Fruit fly (Drosophila melanogaster) whole organism, adult: ENCODE data around the gene pigs.

Experiments used
- CG11617 ChIP-seq: fragments of 200-800 bp; sonication (Bioruptor generic); optimal IDR thresholded peaks from 2 replicates; lab custom pipeline; 2017; ENCODE audit warnings: mild to moderate bottlenecking, missing biosample characterization, missing genetic modification reagents, missing genetic modification characterization
- CG12768 ChIP-seq: fragments of 200-800 bp; sonication (Bioruptor generic); optimal IDR thresholded peaks from 2 replicates; lab custom pipeline; 2017; ENCODE audit warnings: missing biosample characterization, missing genetic modification characterization, mild to moderate bottlenecking, moderate library complexity, missing genetic modification reagents
- CG14711 ChIP-seq: fragments of 200-800 bp; sonication (Bioruptor generic); optimal IDR thresholded peaks from 2 replicates; lab custom pipeline; 2018; ENCODE audit warnings: missing biosample characterization, mild to moderate bottlenecking, missing genetic modification characterization, moderate library complexity
- CG1620 ChIP-seq: fragments of 200-800 bp; sonication (Bioruptor generic); optimal IDR thresholded peaks from 2 replicates; lab custom pipeline; 2016; ENCODE audit warnings: missing biosample characterization, missing genetic modification characterization
- CG33017 ChIP-seq: fragments of 200-800 bp; sonication (Bioruptor generic); optimal IDR thresholded peaks from 2 replicates; lab custom pipeline; 2018; ENCODE audit warnings: missing biosample characterization, mild to moderate bottlenecking, missing genetic modification characterization, moderate library complexity
- CG5204 ChIP-seq: fragments of 200-800 bp; sonication (Bioruptor generic); optimal IDR thresholded peaks from 2 replicates; lab custom pipeline; 2016; ENCODE audit warnings: missing biosample characterization, missing genetic modification characterization
- CG7045 ChIP-seq: fragments of 200-800 bp; sonication (Bioruptor generic); optimal IDR thresholded peaks from 2 replicates; lab custom pipeline; 2017; ENCODE audit warnings: missing biosample characterization, mild to moderate bottlenecking, missing genetic modification characterization
- CG7101 ChIP-seq: fragments of 200-800 bp; sonication (Bioruptor generic); optimal IDR thresholded peaks from 2 replicates; lab custom pipeline; 2018; ENCODE audit warnings: missing biosample characterization, mild to moderate bottlenecking, missing genetic modification characterization, moderate library complexity
- Clk ChIP-seq: fragments of 200-800 bp; sonication (Bioruptor generic); optimal IDR thresholded peaks from 2 replicates; lab custom pipeline; 2017; ENCODE audit warnings: missing biosample characterization, missing genetic modification characterization
- Crg-1 ChIP-seq: fragments of 200-800 bp; sonication (Bioruptor generic); optimal IDR thresholded peaks from 2 replicates; lab custom pipeline; 2016; ENCODE audit warnings: missing biosample characterization, missing genetic modification characterization
- Hr96 ChIP-seq: fragments of 200-800 bp; sonication (Bioruptor generic); optimal IDR thresholded peaks from 2 replicates; lab custom pipeline; 2016; ENCODE audit warnings: missing biosample characterization, missing genetic modification characterization
- Mnt ChIP-seq: fragments of 200-800 bp; sonication (Bioruptor generic); optimal IDR thresholded peaks from 2 replicates; lab custom pipeline; 2016; ENCODE audit warnings: missing biosample characterization, mild to moderate bottlenecking, missing genetic modification characterization
- bab1 ChIP-seq: fragments of 200-800 bp; sonication (Bioruptor generic); optimal IDR thresholded peaks from 3 replicates; lab custom pipeline; 2019; ENCODE audit warnings: missing biosample characterization, mild to moderate bottlenecking, missing genetic modification characterization, moderate library complexity
- cic ChIP-seq: fragments of 200-800 bp; sonication (Bioruptor generic); optimal IDR thresholded peaks from 2 replicates; lab custom pipeline; 2017; ENCODE audit warnings: missing biosample characterization, mild to moderate bottlenecking, missing genetic modification characterization, moderate library complexity
- cnc ChIP-seq, 2 experiments: fragments of >200 bp; optimal IDR thresholded peaks; 2 replicates each; lab custom pipeline; 2017
- kay ChIP-seq: fragments of 200-800 bp; sonication (Bioruptor generic); peaks from one replicate; lab custom pipeline; 2016; ENCODE audit warnings: missing biosample characterization, missing genetic modification characterization, borderline replicate concordance
- ovo ChIP-seq: fragments of 200-800 bp; sonication (Bioruptor generic); optimal IDR thresholded peaks from 2 replicates; lab custom pipeline; 2016; ENCODE audit warnings: missing biosample characterization, missing genetic modification characterization
- pad ChIP-seq: fragments of 200-800 bp; sonication (Bioruptor generic); optimal IDR thresholded peaks from 3 replicates; lab custom pipeline; 2017; ENCODE audit warnings: missing biosample characterization, missing genetic modification characterization, mild to moderate bottlenecking, moderate library complexity, missing genetic modification reagents
- tj ChIP-seq: fragments of 200-800 bp; sonication (Bioruptor generic); optimal IDR thresholded peaks from 3 replicates; lab custom pipeline; 2017; ENCODE audit warnings: missing biosample characterization, mild to moderate bottlenecking, missing genetic modification characterization, moderate library complexity
- toe ChIP-seq: fragments of 200-800 bp; sonication (Bioruptor generic); optimal IDR thresholded peaks from 2 replicates; lab custom pipeline; 2016; ENCODE audit warnings: missing biosample characterization, missing genetic modification characterization

pigs gene

dm6 chrX:6678635-6679501 is 79.0 kb downstream of the pigs start, which contains the start of gene ND-ASHI:
ND-ASHI (minus strand) TSS chrX:6679118.
- TF ChIP-seq Clk (GFP tag; lab: Kevin White, UChicago): peak; percentile 77
- TF ChIP-seq Crg-1 (GFP tag; lab: Kevin White, UChicago): peak; percentile 85
- TF ChIP-seq Mnt: peak; percentile 79
- peak; percentile 89 for TF ChIP-seq pad (GFP tag; lab: Kevin White, UChicago)
- peak; percentile 97 for TF ChIP-seq tj (GFP tag; lab: Kevin White, UChicago)
- TF ChIP-seq CG11617 (GFP tag; lab: Kevin White, UChicago): peak; percentile 88
- no peak for TF ChIP-seq CG5204 (GFP tag; lab: Kevin White, UChicago)
- no peak for TF ChIP-seq cnc (optimal IDR thresholded peaks at IDR 0.05; lab: Kevin White, UChicago)
- TF ChIP-seq bab1 (GFP tag; lab: Kevin White, UChicago): peak; percentile 89
- TF ChIP-seq CG1620: peak; percentile 83
- TF ChIP-seq Hr96 (GFP tag; lab: Kevin White, UChicago): no peak
- peak; percentile 91 for TF ChIP-seq CG33017 (tag; lab: Kevin White, UChicago)
- TF ChIP-seq kay (GFP tag; lab: Kevin White, UChicago): no peak
- peak; percentile 30 for TF ChIP-seq ovo (GFP tag; lab: Kevin White, UChicago)
- TF ChIP-seq CG7101 (tag; lab: Kevin White, UChicago): peak; percentile 95
- peak; percentile 75 for TF ChIP-seq cic
- TF ChIP-seq CG12768 (GFP tag; lab: Kevin White, UChicago): peak; percentile 95
- peak; percentile 88 for TF ChIP-seq CG14711 (tag; lab: Kevin White, UChicago)
- TF ChIP-seq CG7045 (GFP tag; lab: Kevin White, UChicago): peak; percentile 87

dm6 chrX:6679502-6679810 is 79.6 kb downstream of the pigs start:
- no peak for TF ChIP-seq CG11617 (GFP tag; lab: Kevin White, UChicago)
- TF ChIP-seq CG33017 (tag; lab: Kevin White, UChicago): no peak
- no peak for TF ChIP-seq Hr96 (GFP tag; lab: Kevin White, UChicago)
- TF ChIP-seq Clk (GFP tag; lab: Kevin White, UChicago): no peak
- no peak for TF ChIP-seq CG14711 (tag; lab: Kevin White, UChicago)
- no peak for TF ChIP-seq bab1 (GFP tag; lab: Kevin White, UChicago)
- TF ChIP-seq pad (GFP tag; lab: Kevin White, UChicago): peak; percentile 46
- no peak for TF ChIP-seq toe (GFP tag; lab: Kevin White, UChicago)
- TF ChIP-seq CG7045 (GFP tag; lab: Kevin White, UChicago): no peak
- TF ChIP-seq Mnt: peak; percentile 59
- no peak for TF ChIP-seq kay (GFP tag; lab: Kevin White, UChicago)
- no peak for TF ChIP-seq ovo (GFP tag; lab: Kevin White, UChicago)
- TF ChIP-seq CG12768 (GFP tag; lab: Kevin White, UChicago): no peak
- TF ChIP-seq Crg-1 (GFP tag; lab: Kevin White, UChicago): no peak
- TF ChIP-seq CG1620: no peak
- no peak for TF ChIP-seq tj (GFP tag; lab: Kevin White, UChicago)
- TF ChIP-seq cic: peak; percentile 28
- TF ChIP-seq CG5204 (GFP tag; lab: Kevin White, UChicago): no peak
- TF ChIP-seq CG7101 (tag; lab: Kevin White, UChicago): no peak
- TF ChIP-seq cnc (optimal IDR thresholded peaks at IDR 0.05; lab: Kevin White, UChicago): no peak

DNA sequence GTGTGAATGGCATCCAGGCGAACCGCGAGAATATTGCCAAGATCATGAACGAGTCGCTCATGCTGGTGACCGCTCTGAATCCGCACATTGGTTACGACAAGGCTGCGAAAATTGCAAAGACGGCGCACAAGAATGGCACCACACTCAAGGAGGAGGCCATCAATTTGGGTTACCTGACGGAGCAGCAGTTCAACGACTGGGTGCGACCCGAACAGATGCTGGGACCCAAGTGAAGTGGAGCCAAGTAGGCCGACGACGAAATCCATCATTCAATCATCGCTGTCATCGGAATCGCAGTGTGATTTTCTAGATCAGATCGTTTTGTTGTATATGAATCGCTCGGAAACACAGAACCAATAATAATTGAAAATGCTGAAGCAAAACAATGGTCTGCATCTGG is 81.6 kb downstream of the pigs start, which contains the start of gene Fum2:
Gene Fum2 (plus strand): TSS at position 301 of the 400 bp plus-strand sequence.
- TF ChIP-seq tj (GFP tag; lab: Kevin White, UChicago): no peak
- no peak for TF ChIP-seq CG12768 (GFP tag; lab: Kevin White, UChicago)
- TF ChIP-seq CG33017 (tag; lab: Kevin White, UChicago): no peak
- no peak for TF ChIP-seq CG7101 (tag; lab: Kevin White, UChicago)
- TF ChIP-seq Mnt: no peak
- no peak for TF ChIP-seq bab1 (GFP tag; lab: Kevin White, UChicago)
- no peak for TF ChIP-seq CG14711 (tag; lab: Kevin White, UChicago)

DNA sequence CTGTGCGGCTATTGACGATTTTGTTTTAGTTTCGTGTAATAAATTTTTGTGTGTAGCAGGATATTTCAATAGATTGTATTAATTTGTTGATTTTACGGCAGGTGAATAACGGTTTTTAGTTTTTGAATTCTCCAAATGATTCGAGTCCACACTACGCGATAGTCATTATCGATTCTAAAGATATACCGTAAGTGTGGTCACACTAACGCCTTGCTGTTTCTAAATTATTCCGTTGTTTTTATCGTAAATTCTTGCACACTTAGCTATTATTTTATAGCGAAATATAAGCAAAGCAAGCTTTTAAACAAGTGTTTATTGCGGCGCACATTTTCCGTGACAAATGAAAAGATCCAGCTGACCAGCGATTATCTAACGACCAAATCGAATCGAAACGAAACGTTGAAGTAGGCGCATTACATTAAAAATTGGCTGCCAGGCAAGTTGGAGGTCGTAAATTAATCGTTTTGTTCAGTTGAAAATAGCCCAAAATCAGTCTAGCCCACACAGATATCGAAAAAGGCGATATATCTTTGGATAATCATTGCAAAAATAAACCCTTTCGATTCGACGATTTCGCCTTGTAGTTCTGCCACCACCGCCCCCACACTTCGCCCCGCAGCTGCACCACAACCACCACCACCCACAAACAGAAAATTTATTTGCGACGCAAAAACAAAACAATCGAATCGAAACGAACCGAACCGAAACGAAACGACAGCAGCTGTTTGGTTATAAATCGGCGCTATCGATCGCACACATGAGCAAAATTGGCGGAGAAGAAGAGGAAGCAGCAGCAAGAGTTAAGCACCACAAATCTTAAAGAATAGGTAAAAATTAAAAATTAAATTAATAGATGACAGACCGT is 84.0 kb downstream of the pigs start, which contains the start of gene Pink1:
Gene Pink1 (plus strand): TSS at position 164 of the 865 bp plus-strand sequence.
- TF ChIP-seq tj (GFP tag; lab: Kevin White, UChicago) (peak; percentile 38), CG11617 (GFP tag; lab: Kevin White, UChicago) (no peak), Clk (GFP tag; lab: Kevin White, UChicago) (no peak), Crg-1 (GFP tag; lab: Kevin White, UChicago) (no peak), CG14711 (tag; lab: Kevin White, UChicago) (no peak), pad (GFP tag; lab: Kevin White, UChicago) (no peak), CG1620 (no peak), CG5204 (GFP tag; lab: Kevin White, UChicago) (no peak), toe (GFP tag; lab: Kevin White, UChicago) (no peak), CG33017 (tag; lab: Kevin White, UChicago) (no peak), ovo (GFP tag; lab: Kevin White, UChicago) (no peak), CG12768 (GFP tag; lab: Kevin White, UChicago) (no peak), bab1 (GFP tag; lab: Kevin White, UChicago) (peak; percentile 58), kay (GFP tag; lab: Kevin White, UChicago) (no peak), cic (peak; percentile 3), CG7045 (GFP tag; lab: Kevin White, UChicago) (no peak), Mnt (peak; percentile 73), Hr96 (GFP tag; lab: Kevin White, UChicago) (no peak), CG7101 (tag; lab: Kevin White, UChicago) (peak; percentile 19), cnc (optimal IDR thresholded peaks at IDR 0.05; lab: Kevin White, UChicago) (no peak)
